Fruit fly (Drosophila melanogaster) whole organism, embryonic: ENCODE measurements around the gene WASp.
A peak's percentile ranks its signal among the peaks of the same experiment; 100 is the strongest.

ENCODE experiments used
- BEAF-32 ChIP-seq: fragments of 200-800 bp; sonication (Bioruptor generic); optimal IDR thresholded peaks from 3 replicates; lab custom pipeline; 2017; ENCODE audit warnings: missing biosample characterization, missing genetic modification characterization, mild to moderate bottlenecking, moderate library complexity, missing genetic modification reagents
- CG10654 ChIP-seq: fragments of 200-800 bp; sonication (Bioruptor generic); optimal IDR thresholded peaks from 2 replicates; lab custom pipeline; 2016; ENCODE audit warnings: missing biosample characterization, missing genetic modification characterization
- CG13424 ChIP-seq: fragments of 200-800 bp; sonication (Bioruptor generic); optimal IDR thresholded peaks from 2 replicates; lab custom pipeline; 2019; ENCODE audit warnings: missing biosample characterization, mild to moderate bottlenecking, missing genetic modification characterization, moderate library complexity
- CG15514 ChIP-seq: fragments of 200-800 bp; sonication (Bioruptor generic); optimal IDR thresholded peaks from 3 replicates; lab custom pipeline; 2017; ENCODE audit warnings: missing biosample characterization, missing genetic modification characterization, mild to moderate bottlenecking, moderate library complexity, missing genetic modification reagents
- CG17359 ChIP-seq: fragments of 200-800 bp; sonication (Bioruptor generic); optimal IDR thresholded peaks from 3 replicates; lab custom pipeline; 2018; ENCODE audit warnings: missing biosample characterization, mild to moderate bottlenecking, missing genetic modification characterization, moderate library complexity
- CG2678 ChIP-seq: fragments of 200-800 bp; sonication (Bioruptor generic); optimal IDR thresholded peaks from 3 replicates; lab custom pipeline; 2019; ENCODE audit warnings: missing biosample characterization, mild to moderate bottlenecking, missing genetic modification characterization, moderate library complexity
- CG3838 ChIP-seq: fragments of 200-800 bp; sonication (Bioruptor generic); optimal IDR thresholded peaks from 3 replicates; lab custom pipeline; 2016; ENCODE audit warnings: missing biosample characterization, missing genetic modification characterization
- CG4282 ChIP-seq: fragments of 200-800 bp; sonication (Bioruptor generic); optimal IDR thresholded peaks from 2 replicates; lab custom pipeline; 2016; ENCODE audit warnings: missing biosample characterization, missing genetic modification characterization
- CG4360 ChIP-seq: fragments of 200-800 bp; sonication (Bioruptor generic); IDR thresholded peaks from 2 replicates; pipeline ENCODE4 v1.3.6; 2022; ENCODE audit warnings: missing biosample characterization, missing genetic modification characterization
- CG43689 ChIP-seq: fragments of 200-800 bp; sonication (Bioruptor generic); IDR thresholded peaks from 2 replicates; pipeline ENCODE4 v1.3.6; 2022; ENCODE audit warnings: missing biosample characterization, missing genetic modification characterization
- CG4854 ChIP-seq: fragments of 200-800 bp; sonication (Bioruptor generic); optimal IDR thresholded peaks from 2 replicates; lab custom pipeline; 2016; ENCODE audit warnings: missing biosample characterization, missing genetic modification characterization, inconsistent platforms
- CG5953 ChIP-seq: fragments of 200-800 bp; sonication (Bioruptor generic); IDR thresholded peaks from 2 replicates; pipeline ENCODE4 v1.3.6; 2022; ENCODE audit warnings: missing biosample characterization, missing genetic modification characterization
- CG7556 ChIP-seq: fragments of 200-800 bp; sonication (Bioruptor generic); optimal IDR thresholded peaks from 2 replicates; lab custom pipeline; 2017; ENCODE audit warnings: missing biosample characterization, mild to moderate bottlenecking, missing genetic modification characterization
- CG7786 ChIP-seq: fragments of 200-800 bp; sonication (Bioruptor generic); optimal IDR thresholded peaks from 2 replicates; lab custom pipeline; 2016; ENCODE audit warnings: missing biosample characterization, missing genetic modification characterization
- Chrac-16 ChIP-seq: fragments of 200-800 bp; sonication (Bioruptor generic); optimal IDR thresholded peaks from 3 replicates; lab custom pipeline; 2016; ENCODE audit warnings: missing biosample characterization, missing genetic modification characterization
- D ChIP-seq, 2 experiments: fragments of 200-800 bp in 1 of 2; fragments of >200 bp in 1 of 2; sonication (Bioruptor generic) in 1 of 2; optimal IDR thresholded peaks; 2 replicates in 1 of 2; 3 replicates in 1 of 2; lab custom pipeline; 2017; ENCODE audit warnings: mild to moderate bottlenecking in 1 of 2, missing biosample characterization in 1 of 2, missing genetic modification characterization in 1 of 2, missing genetic modification reagents in 1 of 2
- Deaf1 ChIP-seq: fragments of 200-800 bp; optimal IDR thresholded peaks from 3 replicates; lab custom pipeline; 2019; ENCODE audit warnings: missing biosample characterization, mild to moderate bottlenecking, missing genetic modification characterization, moderate library complexity
- Dfd ChIP-seq, 2 experiments: fragments of >200 bp; optimal IDR thresholded peaks; 2 replicates each; lab custom pipeline; 2017; ENCODE audit warnings: missing biosample characterization in 2 of 2, missing genetic modification characterization in 2 of 2
- Fer2 ChIP-seq: fragments of 200-800 bp; sonication (Bioruptor generic); optimal IDR thresholded peaks from 2 replicates; lab custom pipeline; 2018; ENCODE audit warnings: missing biosample characterization, mild to moderate bottlenecking, missing genetic modification characterization, moderate library complexity
- Gsc ChIP-seq: fragments of 200-800 bp; sonication (Bioruptor generic); IDR thresholded peaks from 2 replicates; pipeline ENCODE4 v1.3.6; 2022; ENCODE audit warnings: missing biosample characterization, missing genetic modification characterization
- H15 ChIP-seq: fragments of 200-800 bp; sonication (Bioruptor generic); IDR thresholded peaks from 3 replicates; pipeline ENCODE4 v1.3.6; 2022; ENCODE audit warnings: missing biosample characterization, missing genetic modification characterization
- HmgZ ChIP-seq: fragments of 200-800 bp; sonication (Bioruptor generic); optimal IDR thresholded peaks from 2 replicates; lab custom pipeline; 2018; ENCODE audit warnings: missing biosample characterization, mild to moderate bottlenecking, missing genetic modification characterization
- Hr3 ChIP-seq: fragments of 200-800 bp; sonication (Bioruptor generic); optimal IDR thresholded peaks from 3 replicates; lab custom pipeline; 2016; ENCODE audit warnings: missing biosample characterization, missing genetic modification characterization
- Jarid2 ChIP-seq: fragments of 200-800 bp; sonication (Bioruptor generic); optimal IDR thresholded peaks from 3 replicates; lab custom pipeline; 2017; ENCODE audit warnings: mild to moderate bottlenecking, missing biosample characterization, missing genetic modification reagents, missing genetic modification characterization
- MTF-1 ChIP-seq: fragments of 200-800 bp; sonication (Bioruptor generic); optimal IDR thresholded peaks from 2 replicates; lab custom pipeline; 2018; ENCODE audit warnings: missing biosample characterization, mild to moderate bottlenecking, missing genetic modification characterization, borderline replicate concordance
- NC2β ChIP-seq: fragments of 200-800 bp; sonication (Bioruptor generic); optimal IDR thresholded peaks from 2 replicates; lab custom pipeline; 2016; ENCODE audit warnings: missing biosample characterization, missing genetic modification characterization
- Sox100B ChIP-seq: fragments of 200-800 bp; sonication (Bioruptor generic); optimal IDR thresholded peaks from 3 replicates; lab custom pipeline; 2018; ENCODE audit warnings: missing biosample characterization, mild to moderate bottlenecking, missing genetic modification characterization
- Sry-β ChIP-seq: fragments of 200-800 bp; sonication (Bioruptor generic); optimal IDR thresholded peaks from 2 replicates; lab custom pipeline; 2018; ENCODE audit warnings: missing biosample characterization, mild to moderate bottlenecking, missing genetic modification characterization, moderate library complexity
- ash1 ChIP-seq: fragments of 200-800 bp; sonication (Bioruptor generic); optimal IDR thresholded peaks from 2 replicates; lab custom pipeline; 2018; ENCODE audit warnings: missing biosample characterization, mild to moderate bottlenecking, missing genetic modification characterization
- cas ChIP-seq: fragments of 200-800 bp; sonication (Bioruptor generic); IDR thresholded peaks from 2 replicates; pipeline ENCODE4 v1.3.6; 2022; ENCODE audit warnings: missing biosample characterization, missing genetic modification characterization
- danr ChIP-seq: fragments of 200-800 bp; sonication (Bioruptor generic); IDR thresholded peaks from 2 replicates; pipeline ENCODE4 v1.3.6; 2022; ENCODE audit warnings: missing biosample characterization, missing genetic modification characterization
- dm ChIP-seq: fragments of 200-800 bp; sonication (Bioruptor generic); optimal IDR thresholded peaks from 3 replicates; lab custom pipeline; 2016; ENCODE audit warnings: missing biosample characterization, missing genetic modification characterization
- dpn ChIP-seq, 2 experiments: fragments of 200-800 bp; sonication (Bioruptor generic); optimal IDR thresholded peaks; 3 replicates each; lab custom pipeline; 2016; ENCODE audit warnings: missing biosample characterization in 2 of 2, missing genetic modification characterization in 2 of 2
- dysf ChIP-seq: fragments of 200-800 bp; sonication (Bioruptor generic); IDR thresholded peaks from 3 replicates; pipeline ENCODE4 v1.3.6; 2022; ENCODE audit warnings: missing biosample characterization, missing genetic modification characterization
- eyg ChIP-seq: fragments of 200-800 bp; sonication (Bioruptor generic); optimal IDR thresholded peaks from 3 replicates; lab custom pipeline; 2016; ENCODE audit warnings: missing biosample characterization, missing genetic modification characterization
- grau ChIP-seq: fragments of 200-800 bp; optimal IDR thresholded peaks from 3 replicates; lab custom pipeline; 2019; ENCODE audit warnings: missing biosample characterization, mild to moderate bottlenecking, missing genetic modification characterization, moderate library complexity
- h ChIP-seq: fragments of >200 bp; optimal IDR thresholded peaks from 2 replicates; lab custom pipeline; 2017
- hb ChIP-seq: fragments of 200-800 bp; sonication (Bioruptor generic); IDR thresholded peaks from 3 replicates; pipeline ENCODE4 v1.3.6; 2022; ENCODE audit warnings: missing biosample characterization, missing genetic modification characterization; ENCODE audit not compliant: partially characterized antibody
- jing ChIP-seq: fragments of 200-800 bp; sonication (Bioruptor generic); optimal IDR thresholded peaks from 2 replicates; lab custom pipeline; 2018; ENCODE audit warnings: missing biosample characterization, mild to moderate bottlenecking, missing genetic modification characterization
- lilli ChIP-seq: fragments of 200-800 bp; sonication (Bioruptor generic); optimal IDR thresholded peaks from 3 replicates; lab custom pipeline; 2016; ENCODE audit warnings: missing biosample characterization, missing genetic modification characterization
- nom ChIP-seq: fragments of 200-800 bp; sonication (Bioruptor generic); optimal IDR thresholded peaks from 2 replicates; lab custom pipeline; 2017; ENCODE audit warnings: missing biosample characterization, missing genetic modification characterization, mild to moderate bottlenecking, moderate library complexity, missing genetic modification reagents
- pho ChIP-seq: fragments of 200-800 bp; sonication (Bioruptor generic); optimal IDR thresholded peaks from 2 replicates; lab custom pipeline; 2016; ENCODE audit warnings: missing biosample characterization, missing genetic modification characterization
- repo ChIP-seq: fragments of 200-800 bp; sonication (Bioruptor generic); optimal IDR thresholded peaks from 2 replicates; lab custom pipeline; 2016; ENCODE audit warnings: missing biosample characterization, missing genetic modification characterization
- seq ChIP-seq: fragments of 200-800 bp; sonication (Bioruptor generic); IDR thresholded peaks from 2 replicates; pipeline ENCODE4 v1.3.6; 2022; ENCODE audit warnings: missing biosample characterization, missing genetic modification characterization
- sqz ChIP-seq: fragments of 200-800 bp; sonication (Bioruptor generic); optimal IDR thresholded peaks from 3 replicates; lab custom pipeline; 2018; ENCODE audit warnings: missing biosample characterization, mild to moderate bottlenecking, missing genetic modification characterization
- tll ChIP-seq, 2 experiments: fragments of 200-800 bp in 1 of 2; fragments of >200 bp in 1 of 2; sonication (Bioruptor generic) in 1 of 2; optimal IDR thresholded peaks; 2 replicates each; lab custom pipeline; 2017 to 2019; ENCODE audit warnings: missing biosample characterization in 2 of 2, missing genetic modification characterization in 2 of 2, mild to moderate bottlenecking in 1 of 2, moderate library complexity in 1 of 2
- trh ChIP-seq: fragments of 200-800 bp; sonication (Bioruptor generic); optimal IDR thresholded peaks from 2 replicates; lab custom pipeline; 2016; ENCODE audit warnings: missing biosample characterization, missing genetic modification characterization
- wdn ChIP-seq: fragments of 200-800 bp; sonication (Bioruptor generic); IDR thresholded peaks from 2 replicates; pipeline ENCODE4 v1.3.6; 2022; ENCODE audit warnings: missing biosample characterization, missing genetic modification characterization
- z ChIP-seq: fragments of 200-800 bp; sonication (Bioruptor generic); IDR thresholded peaks from 3 replicates; pipeline ENCODE4 v1.3.6; 2022; ENCODE audit warnings: missing biosample characterization, missing genetic modification characterization

Gene WASp

dm6 chr3R:28857287-28858024, 25.6 kb upstream of the WASp start (continued):
- TF ChIP-seq trh (GFP tag; lab: Kevin White, UChicago) (no peak), Gsc (no peak), CG3838 (GFP tag; lab: Kevin White, UChicago) (no peak), Sox100B (peak; percentile 14), CG17359 (tag; lab: Kevin White, UChicago) (peak; percentile 59), BEAF-32 (GFP tag; lab: Kevin White, UChicago) (no peak), nom (GFP tag; lab: Kevin White, UChicago) (no peak), cas (no peak), H15 (GFP tag; lab: Robert Waterston, UW) (peak; percentile 58; the same call in 1 of the 3 replicates), CG43689 (GFP tag; lab: Robert Waterston, UW) (no peak), repo (GFP tag; lab: Kevin White, UChicago) (no peak), D (optimal IDR thresholded peaks at IDR 0.05; lab: Kevin White, UChicago) (no peak), D (GFP tag; optimal IDR thresholded peaks at IDR 0.05; lab: Kevin White, UChicago) (peak; percentile 27), dpn (GFP tag; optimal IDR thresholded peaks at IDR 0.05; lab: Kevin White, UChicago) (peak in 1 of 2 experiments; percentile 50), CG7556 (GFP tag; lab: Kevin White, UChicago) (peak; percentile 1), NC2β (GFP tag; lab: Kevin White, UChicago) (peak; percentile 23), CG4854 (GFP tag; lab: Kevin White, UChicago) (no peak), CG13424 (peak; percentile 55), seq (no peak), CG5953 (GFP tag; lab: Robert Waterston, UW) (no peak; the same call in 1 of the 2 replicates), ash1 (GFP tag; lab: Kevin White, UChicago) (no peak), lilli (GFP tag; lab: Kevin White, UChicago) (no peak), CG15514 (GFP tag; lab: Kevin White, UChicago) (no peak), Deaf1 (tag; lab: Kevin White, UChicago) (no peak), Fer2 (tag; lab: Kevin White, UChicago) (no peak), h (lab: Kevin White, UChicago) (no peak), eyg (GFP tag; lab: Kevin White, UChicago) (no peak), hb (GFP tag; lab: Robert Waterston, UW) (no peak), CG4282 (GFP tag; lab: Kevin White, UChicago) (no peak), MTF-1 (GFP tag; lab: Kevin White, UChicago) (no peak), dysf (GFP tag; lab: Robert Waterston, UW) (peak; percentile 64), CG10654 (no peak), jing (no peak), tll (GFP tag; optimal IDR thresholded peaks at IDR 0.05; lab: Kevin White, UChicago) (no peak), Chrac-16 (GFP tag; lab: Kevin White, UChicago) (peak; percentile 6), grau (tag; lab: Kevin White, UChicago) (peak; percentile 46), HmgZ (tag; lab: Kevin White, UChicago) (no peak), Sry-β (GFP tag; lab: Kevin White, UChicago) (no peak), dm (no peak), Hr3 (GFP tag; lab: Kevin White, UChicago) (peak; percentile 26), CG7786 (GFP tag; lab: Kevin White, UChicago) (peak; percentile 28), CG2678 (tag; lab: Kevin White, UChicago) (peak; percentile 58), Dfd (GFP tag; optimal IDR thresholded peaks at IDR 0.05; lab: Kevin White, UChicago) (no peak), danr (0 out of 2 replicates have a peak, but pooled peaks have one; percentile 21), Jarid2 (GFP tag; lab: Kevin White, UChicago) (no peak), z (GFP tag; lab: Robert Waterston, UW) (no peak), CG4360 (GFP tag; lab: Robert Waterston, UW) (no peak), pho (GFP tag; lab: Kevin White, UChicago) (no peak), sqz (GFP tag; lab: Kevin White, UChicago) (no peak), wdn (GFP tag; lab: Robert Waterston, UW) (no peak)
